Fruit fly (Drosophila melanogaster) S2 (cell line): ENCODE data around the gene CG14230.

Source experiments
- CG8478 ChIP-seq: fragments of >200 bp; optimal IDR thresholded peaks from 2 replicates; lab custom pipeline; 2018
- CTCF ChIP-seq, 2 experiments: fragments of >200 bp; optimal IDR thresholded peaks; 2 replicates each; lab custom pipeline; 2018

DNA sequence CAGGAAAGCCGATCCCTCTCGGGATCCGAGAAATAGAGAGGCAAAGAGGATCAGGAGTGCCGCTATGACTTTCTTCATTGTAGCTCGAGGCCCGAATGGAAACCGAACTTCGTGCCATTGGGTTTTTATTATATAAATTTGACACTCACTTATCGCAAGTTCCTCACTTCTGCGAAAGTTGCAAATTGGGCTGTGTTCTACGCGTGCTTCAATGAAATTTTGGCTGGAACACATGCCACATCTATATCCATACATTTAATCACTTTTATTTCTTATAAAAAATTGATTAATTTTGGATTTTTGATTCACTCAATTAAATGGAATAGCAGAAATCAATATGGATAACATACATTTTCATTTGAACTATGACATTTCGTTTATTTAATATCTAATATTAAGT, 15.1 kb upstream of the CG14230 start, which contains the start of gene CG14227:
- no peak for TF ChIP-seq CG8478
- no peak for TF ChIP-seq CTCF (optimal IDR thresholded peaks at IDR 0.05; lab: Kevin White, UChicago)
